Worm (Caenorhabditis elegans) whole organism, L3 larva: ENCODE data around the gene Y54E2A.9.

Experiments
- R02D3.7 ChIP-seq: fragments of 150-350 bp; optimal IDR thresholded peaks from 2 replicates; lab custom pipeline; 2014; ENCODE audit warnings: missing biosample characterization, missing genetic modification characterization
- ZK546.5 ChIP-seq: sonication (generic microtip); optimal IDR thresholded peaks from 2 replicates; lab custom pipeline; 2017; ENCODE audit warnings: missing biosample characterization, missing genetic modification characterization
- aly-2 ChIP-seq: fragments of 150-350 bp; optimal IDR thresholded peaks from 2 replicates; lab custom pipeline; 2014; ENCODE audit warnings: missing biosample characterization, missing genetic modification characterization
- ama-1 ChIP-seq: fragments of 150-350 bp; optimal IDR thresholded peaks from 2 replicates; lab custom pipeline; 2018
- ceh-28 ChIP-seq: fragments of 150-350 bp; optimal IDR thresholded peaks from 2 replicates; lab custom pipeline; 2014; ENCODE audit warnings: missing biosample characterization, missing genetic modification reagents, missing genetic modification characterization
- ceh-82 ChIP-seq: fragments of 150-350 bp; optimal IDR thresholded peaks from 2 replicates; lab custom pipeline; 2014; ENCODE audit warnings: missing biosample characterization, missing genetic modification characterization
- ceh-9 ChIP-seq: sonication (generic microtip); optimal IDR thresholded peaks from 2 replicates; lab custom pipeline; 2018; ENCODE audit warnings: missing biosample characterization, missing genetic modification characterization
- daf-12 ChIP-seq: fragments of 150-350 bp; optimal IDR thresholded peaks from 2 replicates; lab custom pipeline; 2014; ENCODE audit warnings: missing biosample characterization, missing genetic modification reagents, missing genetic modification characterization
- egl-27 ChIP-seq: sonication (generic microtip); optimal IDR thresholded peaks from 4 replicates; lab custom pipeline; 2017; ENCODE audit warnings: missing biosample characterization, missing genetic modification reagents, missing genetic modification characterization
- egl-5 ChIP-seq: fragments of 150-350 bp; optimal IDR thresholded peaks from 2 replicates; lab custom pipeline; 2017; ENCODE audit warnings: missing biosample characterization, missing genetic modification reagents, missing genetic modification characterization, inconsistent platforms
- elt-3 ChIP-seq, 3 experiments: fragments of 150-350 bp in 1 of 3; sonication (generic microtip) in 2 of 3; optimal IDR thresholded peaks; 2 replicates in 2 of 3; 4 replicates in 1 of 3; lab custom pipeline; 2014 to 2017; ENCODE audit warnings: missing biosample characterization in 3 of 3, missing genetic modification characterization in 3 of 3
- eor-1 ChIP-seq, 2 experiments: fragments of 150-350 bp; optimal IDR thresholded peaks; 2 replicates each; lab custom pipeline; 2014 to 2018; ENCODE audit warnings: missing biosample characterization in 2 of 2, missing genetic modification characterization in 2 of 2
- fkh-10 ChIP-seq: sonication (generic microtip); optimal IDR thresholded peaks from 2 replicates; lab custom pipeline; 2017; ENCODE audit warnings: missing biosample characterization, missing genetic modification reagents, missing genetic modification characterization
- fkh-2 ChIP-seq: fragments of 150-350 bp; optimal IDR thresholded peaks from 2 replicates; lab custom pipeline; 2014; ENCODE audit warnings: missing biosample characterization, missing genetic modification reagents, missing genetic modification characterization
- hmg-11 ChIP-seq: sonication (generic microtip); optimal IDR thresholded peaks from 2 replicates; lab custom pipeline; 2016; ENCODE audit warnings: missing genetic modification characterization, missing compliant biosample characterization
- jun-1 ChIP-seq: fragments of 150-350 bp; optimal IDR thresholded peaks from 2 replicates; lab custom pipeline; 2014; ENCODE audit warnings: missing biosample characterization, missing genetic modification reagents, missing genetic modification characterization
- lin-15B ChIP-seq: fragments of 150-350 bp; optimal IDR thresholded peaks from 2 replicates; lab custom pipeline; 2014; ENCODE audit warnings: missing biosample characterization, missing genetic modification characterization
- lsy-12 ChIP-seq: sonication (generic microtip); optimal IDR thresholded peaks from 2 replicates; lab custom pipeline; 2016; ENCODE audit warnings: mild to moderate bottlenecking, missing genetic modification characterization, missing compliant biosample characterization
- mml-1 ChIP-seq: fragments of 150-350 bp; sonication (generic microtip); optimal IDR thresholded peaks from 3 replicates; lab custom pipeline; 2014; ENCODE audit warnings: missing biosample characterization, missing genetic modification characterization
- nfya-1 ChIP-seq: sonication (generic microtip); optimal IDR thresholded peaks from 2 replicates; lab custom pipeline; 2017; ENCODE audit warnings: missing genetic modification characterization, mild to moderate bottlenecking, missing compliant biosample characterization, antibody characterized with exemption, moderate library complexity; ENCODE audit not compliant: insufficient read depth
- nhr-11 ChIP-seq: fragments of 150-350 bp; optimal IDR thresholded peaks from 2 replicates; lab custom pipeline; 2014; ENCODE audit warnings: missing biosample characterization, missing genetic modification characterization
- nhr-12 ChIP-seq: fragments of 150-350 bp; optimal IDR thresholded peaks from 2 replicates; lab custom pipeline; 2014; ENCODE audit warnings: missing biosample characterization, missing genetic modification characterization
- nhr-23 ChIP-seq: fragments of 150-350 bp; optimal IDR thresholded peaks from 2 replicates; lab custom pipeline; 2014; ENCODE audit warnings: missing biosample characterization, missing genetic modification reagents, missing genetic modification characterization
- nhr-237 ChIP-seq: fragments of 150-350 bp; optimal IDR thresholded peaks from 2 replicates; lab custom pipeline; 2014; ENCODE audit warnings: missing biosample characterization, missing genetic modification characterization
- nhr-43 ChIP-seq: sonication (generic microtip); optimal IDR thresholded peaks from 2 replicates; lab custom pipeline; 2016; ENCODE audit warnings: mild to moderate bottlenecking, missing genetic modification characterization, missing compliant biosample characterization; ENCODE audit not compliant: poor library complexity, severe bottlenecking
- nhr-76 ChIP-seq: fragments of 150-350 bp; sonication (generic microtip); optimal IDR thresholded peaks from 5 replicates; lab custom pipeline; 2014; ENCODE audit warnings: missing biosample characterization, missing genetic modification characterization
- nhr-77 ChIP-seq: fragments of 150-350 bp; optimal IDR thresholded peaks from 2 replicates; lab custom pipeline; 2014; ENCODE audit warnings: missing biosample characterization, missing genetic modification characterization
- pha-4 ChIP-seq: fragments of 150-350 bp; optimal IDR thresholded peaks from 2 replicates; lab custom pipeline; 2014; ENCODE audit warnings: missing biosample characterization, missing genetic modification reagents, missing genetic modification characterization
- pqm-1 ChIP-seq: fragments of 150-350 bp; optimal IDR thresholded peaks from 2 replicates; lab custom pipeline; 2017; ENCODE audit warnings: missing biosample characterization, missing genetic modification characterization, inconsistent platforms
- sea-2 ChIP-seq: fragments of 150-350 bp; sonication (generic microtip); optimal IDR thresholded peaks from 4 replicates; lab custom pipeline; 2014; ENCODE audit warnings: missing biosample characterization, missing genetic modification reagents, missing genetic modification characterization
- skn-1 ChIP-seq: fragments of 150-350 bp; optimal IDR thresholded peaks from 2 replicates; lab custom pipeline; 2014; ENCODE audit warnings: missing biosample characterization, missing genetic modification characterization
- snpc-4 ChIP-seq: fragments of 150-350 bp; optimal IDR thresholded peaks from 2 replicates; lab custom pipeline; 2014; ENCODE audit warnings: missing biosample characterization, missing genetic modification characterization
- unc-62 ChIP-seq: fragments of 150-350 bp; sonication (generic microtip); optimal IDR thresholded peaks from 4 replicates; lab custom pipeline; 2014; ENCODE audit warnings: missing biosample characterization, missing genetic modification reagents, missing genetic modification characterization
- ztf-11 ChIP-seq: fragments of 150-350 bp; optimal IDR thresholded peaks from 2 replicates; lab custom pipeline; 2014; ENCODE audit warnings: missing biosample characterization, missing genetic modification characterization

Y54E2A.9 gene

ce11 chrII:14772956-14773788 is 12.6 kb downstream of the Y54E2A.9 start, which contains the start of gene Y54E2A.7:
Gene Y54E2A.7 (minus strand): TSS chrII:14773006.
- TF ChIP-seq nhr-237 (tag; lab: Kevin White, UChicago) (no peak), nfya-1 (tag; lab: Kevin White, UChicago) (no peak), ceh-9 (no peak), ZK546.5 (no peak), unc-62 (GFP tag; lab: Kevin White, UChicago) (no peak), nhr-12 (tag; lab: Kevin White, UChicago) (no peak)

ce11 chrII:14772113-14772512 is 13.7 kb downstream of the Y54E2A.9 start:
- TF ChIP-seq lsy-12, result no peak
- TF ChIP-seq pqm-1 (tag; lab: Kevin White, UChicago), result no peak
- TF ChIP-seq ceh-82 (tag; lab: Kevin White, UChicago), result no peak
- TF ChIP-seq nfya-1 (tag; lab: Kevin White, UChicago), result no peak
- TF ChIP-seq fkh-10, result no peak
- TF ChIP-seq ceh-9, result no peak
- TF ChIP-seq nhr-237 (tag; lab: Kevin White, UChicago), result no peak
- TF ChIP-seq egl-5 (tag; lab: Kevin White, UChicago), result no peak
- TF ChIP-seq skn-1 (tag; lab: Kevin White, UChicago), result no peak
- no peak for TF ChIP-seq jun-1

ce11 chrII:14771096-14771495 is 14.7 kb downstream of the Y54E2A.9 start:
- TF ChIP-seq aly-2 (tag; lab: Kevin White, UChicago), result no peak
- no peak for TF ChIP-seq pha-4 (tag; lab: Kevin White, UChicago)
- no peak for TF ChIP-seq nhr-237 (tag; lab: Kevin White, UChicago)
- no peak for TF ChIP-seq daf-12 (tag; lab: Kevin White, UChicago)
- TF ChIP-seq ztf-11, result no peak
- no peak for TF ChIP-seq snpc-4 (tag; lab: Kevin White, UChicago)
- no peak for TF ChIP-seq lin-15B
- no peak for TF ChIP-seq nhr-43
- no peak for TF ChIP-seq nfya-1 (tag; lab: Kevin White, UChicago)
- TF ChIP-seq ZK546.5, result no peak
- no peak for TF ChIP-seq nhr-11 (tag; lab: Kevin White, UChicago)
- no peak for TF ChIP-seq ama-1
- TF ChIP-seq ceh-9, result no peak
- TF ChIP-seq fkh-10, result no peak
- TF ChIP-seq skn-1 (tag; lab: Kevin White, UChicago), result no peak
- no peak for TF ChIP-seq nhr-76 (tag; lab: Kevin White, UChicago)
- no peak for TF ChIP-seq nhr-23
- no peak for TF ChIP-seq mml-1 (tag; lab: Kevin White, UChicago)
- TF ChIP-seq unc-62 (GFP tag; lab: Kevin White, UChicago), result no peak
- TF ChIP-seq egl-27 (tag; lab: Kevin White, UChicago), result no peak
- TF ChIP-seq, all 47 proteins: peak for 0

- no peak for TF ChIP-seq egl-5 (tag; lab: Kevin White, UChicago)
- peak; percentile 78 for TF ChIP-seq ceh-28 (tag; lab: Kevin White, UChicago)
- no peak for TF ChIP-seq ztf-11
- TF ChIP-seq jun-1, result no peak
- TF ChIP-seq fkh-2 (tag; lab: Kevin White, UChicago), result no peak
These were observed 17.0 kb downstream of the Y54E2A.9 start for ce11 chrII:14768804-14769203.

ce11 chrII:14757711-14758110 is 28.1 kb downstream of the Y54E2A.9 start, which contains the start of gene Y54E2A.5:
Gene Y54E2A.5 (minus strand): TSS chrII:14757811.
- no peak for TF ChIP-seq R02D3.7 (tag; lab: Kevin White, UChicago)
- TF ChIP-seq fkh-10, result no peak
- TF ChIP-seq sea-2 (GFP tag; lab: Kevin White, UChicago), result no peak
- TF ChIP-seq eor-1 (tag; optimal IDR thresholded peaks at IDR 0.05; lab: Kevin White, UChicago), result no peak
- no peak for TF ChIP-seq elt-3 (tag; optimal IDR thresholded peaks at IDR 0.05; lab: Kevin White, UChicago)
- TF ChIP-seq nhr-77 (tag; lab: Kevin White, UChicago), result no peak
- no peak for TF ChIP-seq nhr-11 (tag; lab: Kevin White, UChicago)
- no peak for TF ChIP-seq hmg-11
- no peak for TF ChIP-seq ZK546.5
- no peak for TF ChIP-seq snpc-4 (tag; lab: Kevin White, UChicago)
- TF ChIP-seq egl-5 (tag; lab: Kevin White, UChicago), result no peak
